Worm (Caenorhabditis elegans) whole organism, L4/young adult: ENCODE measurements around the gene M02D8.7.

Experiments used
- W03F9.2 ChIP-seq: fragments of 150-350 bp; optimal IDR thresholded peaks from 2 replicates; lab custom pipeline; 2014; ENCODE audit warnings: missing biosample characterization, missing genetic modification characterization
- him-1 ChIP-seq: sonication (generic microtip); optimal IDR thresholded peaks from 2 replicates; lab custom pipeline; 2016; ENCODE audit warnings: missing genotype, missing genetic modification reagents, missing genetic modification characterization, missing compliant biosample characterization

DNA sequence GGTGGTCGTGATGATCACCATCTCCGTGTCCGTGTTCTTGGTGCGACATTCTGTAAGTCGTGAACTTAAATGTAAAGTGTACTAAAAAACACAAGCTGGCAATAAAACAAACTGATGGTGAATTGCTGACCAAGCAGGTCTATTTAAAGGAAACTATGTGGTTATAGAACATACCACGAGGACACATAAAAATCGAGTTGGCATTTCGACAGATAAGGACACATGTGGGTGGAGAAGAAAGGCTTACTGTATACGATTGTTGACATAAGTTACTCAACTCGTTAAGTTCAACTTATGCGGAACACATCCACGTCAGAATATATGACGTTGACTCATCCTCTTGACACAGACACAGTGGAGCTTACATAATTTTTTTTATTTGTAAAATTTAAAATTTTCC is 23.9 kb downstream of the M02D8.7 start, which contains the start of gene F53A9.8:
- TF ChIP-seq him-1 (tag; lab: Kevin White, UChicago), result no peak
- no peak for TF ChIP-seq W03F9.2 (tag; lab: Kevin White, UChicago)
